Worm (Caenorhabditis elegans): ENCODE data around the gene C04C11.1.
A peak's percentile ranks its signal among the peaks of the same experiment; 100 is the strongest.

C04C11.1 gene

DNA sequence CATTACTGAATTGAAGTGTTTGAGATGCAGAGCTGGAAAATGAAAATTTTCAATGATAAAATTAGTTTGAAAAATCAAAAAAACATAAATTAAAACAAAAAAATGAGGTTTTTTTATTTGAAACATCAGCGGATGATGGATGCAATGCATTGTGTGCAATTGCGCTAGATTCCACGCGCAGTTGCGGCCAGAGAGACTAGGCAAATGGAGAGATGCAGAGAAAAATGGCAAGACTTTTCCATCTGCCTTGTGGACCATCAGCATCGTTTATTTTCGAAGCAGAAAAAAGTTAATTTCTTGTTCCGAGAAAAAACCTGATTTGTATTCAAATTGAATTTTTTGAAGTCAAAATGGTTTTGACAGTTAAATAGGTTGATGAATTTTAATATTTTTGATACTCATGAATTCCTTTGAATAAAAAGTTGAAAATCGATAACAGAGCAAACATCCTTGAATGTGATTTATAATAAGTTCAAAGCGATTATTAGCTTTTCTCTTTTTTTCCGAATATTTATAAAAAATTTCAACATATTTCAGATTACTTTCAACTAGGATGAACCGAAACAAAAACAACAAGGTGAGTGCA lies 24.5 kb upstream of the C04C11.1 start, which contains the start of the genes C31E10.5 and C31E10.6 (continued):
- peak in 1 of 2 experiments; percentile 10 for TF ChIP-seq mdl-1 (tag; optimal IDR thresholded peaks at IDR 0.05)
- no peak for TF ChIP-seq spr-1 (tag; optimal IDR thresholded peaks at IDR 0.05)
- TF ChIP-seq php-3 (GFP tag; IDR thresholded peaks at IDR 0.05): no peak
- no peak for TF ChIP-seq nhr-42 (GFP tag; IDR thresholded peaks at IDR 0.05)
- no peak for TF ChIP-seq mxl-3 (GFP tag; optimal IDR thresholded peaks at IDR 0.05)
- peak; percentile 52 for TF ChIP-seq hlh-30 (tag; optimal IDR thresholded peaks at IDR 0.05; ENCODE audit: insufficient read depth)
- TF ChIP-seq F49E8.2 (tag; optimal IDR thresholded peaks at IDR 0.05; ENCODE audit: borderline replicate concordance): no peak
- TF ChIP-seq dve-1 (tag; optimal IDR thresholded peaks at IDR 0.05; ENCODE audit: insufficient read depth): peak; percentile 39
- TF ChIP-seq hif-1 (tag; optimal IDR thresholded peaks at IDR 0.05): no peak
- no peak for TF ChIP-seq T20F7.1 (GFP tag; optimal IDR thresholded peaks at IDR 0.05)
- no peak for TF ChIP-seq arid-1 (GFP tag; conservative IDR thresholded peaks at IDR 0.05)
- peak; percentile 64 for TF ChIP-seq mep-1 (tag; optimal IDR thresholded peaks at IDR 0.05)
- no peak for TF ChIP-seq mes-2 (tag; optimal IDR thresholded peaks at IDR 0.05; ENCODE audit: poor library complexity, severe bottlenecking)

DNA sequence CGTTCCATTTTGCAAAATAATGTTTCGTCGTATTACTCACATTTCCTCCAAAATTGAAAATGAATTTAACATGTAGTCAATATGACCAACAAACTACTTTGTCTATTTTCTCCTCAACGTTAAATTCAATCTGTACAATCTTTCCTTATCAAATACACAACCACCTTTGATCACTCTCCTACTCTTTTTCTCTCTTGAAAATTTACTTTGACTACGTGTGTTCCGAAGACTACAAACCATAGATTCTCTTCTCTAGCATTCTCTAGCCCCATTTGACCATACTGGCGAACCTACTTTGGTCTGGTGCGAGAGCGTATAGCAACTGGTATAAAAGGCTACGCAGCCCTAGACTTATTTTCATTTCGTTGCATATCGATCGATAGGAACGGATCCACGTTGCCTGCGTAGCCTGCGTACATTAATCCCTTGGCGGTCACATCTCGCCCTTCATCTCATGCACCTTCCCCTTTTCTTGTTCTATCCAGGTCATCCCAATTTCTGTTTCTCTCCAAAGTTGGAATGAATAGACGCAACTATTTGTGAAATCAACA lies 20.1 kb upstream of the C04C11.1 start:
- no peak for TF ChIP-seq spr-3 (GFP tag; optimal IDR thresholded peaks at IDR 0.05)
- peak; percentile 31 for TF ChIP-seq nhr-102 (tag; optimal IDR thresholded peaks at IDR 0.05)
- no peak for TF ChIP-seq jun-1 (tag; optimal IDR thresholded peaks at IDR 0.05)
- no peak for TF ChIP-seq zfp-3 (GFP tag; conservative IDR thresholded peaks at IDR 0.05)
- TF ChIP-seq ZK546.5 (tag; optimal IDR thresholded peaks at IDR 0.05): no peak
- TF ChIP-seq ceh-32 (tag; optimal IDR thresholded peaks at IDR 0.05; ENCODE audit: poor library complexity): no peak
- TF ChIP-seq daf-8 (GFP tag; IDR thresholded peaks at IDR 0.05): no peak
- no peak for TF ChIP-seq F49E8.2 (tag; optimal IDR thresholded peaks at IDR 0.05; ENCODE audit: borderline replicate concordance)
- TF ChIP-seq zfp-2 (tag; optimal IDR thresholded peaks at IDR 0.05): no peak
- no peak for TF ChIP-seq Y75B8A.6 (GFP tag; IDR thresholded peaks at IDR 0.05)
- no peak for TF ChIP-seq lin-1 (GFP tag; IDR thresholded peaks at IDR 0.05)
- TF ChIP-seq dmd-9 (GFP tag; IDR thresholded peaks at IDR 0.05): no peak
- no peak for TF ChIP-seq nhr-237 (tag; optimal IDR thresholded peaks at IDR 0.05)
- TF ChIP-seq ceh-20 (GFP tag; IDR thresholded peaks at IDR 0.05): no peak
- peak; percentile 92 for TF ChIP-seq nhr-77 (tag; optimal IDR thresholded peaks at IDR 0.05)
- TF ChIP-seq aly-2 (tag; optimal IDR thresholded peaks at IDR 0.05): no peak
- TF ChIP-seq F10B5.3 (tag; optimal IDR thresholded peaks at IDR 0.05): no peak
- no peak for TF ChIP-seq snpc-4 (tag; optimal IDR thresholded peaks at IDR 0.05)
- peak; percentile 68 for TF ChIP-seq dve-1 (tag; optimal IDR thresholded peaks at IDR 0.05; ENCODE audit: insufficient read depth)
- TF ChIP-seq fkh-10 (GFP tag; optimal IDR thresholded peaks at IDR 0.05): no peak
- no peak for TF ChIP-seq sdz-12 (GFP tag; optimal IDR thresholded peaks at IDR 0.05)
- TF ChIP-seq lir-3 (tag; optimal IDR thresholded peaks at IDR 0.05): no peak
- no peak for TF ChIP-seq Y48G9A.11 (GFP tag; IDR thresholded peaks at IDR 0.05)
- no peak for TF ChIP-seq daf-16 (GFP tag; optimal IDR thresholded peaks at IDR 0.05)
- peak; percentile 67 for TF ChIP-seq daf-16 (tag; optimal IDR thresholded peaks at IDR 0.05)
- TF ChIP-seq egl-43 (GFP tag; IDR thresholded peaks at IDR 0.05): no peak
- no peak for TF ChIP-seq spr-1 (tag; optimal IDR thresholded peaks at IDR 0.05)
- TF ChIP-seq mes-2 (tag; optimal IDR thresholded peaks at IDR 0.05; ENCODE audit: poor library complexity, severe bottlenecking): peak; percentile 1
- no peak for TF ChIP-seq pha-4 (GFP tag; IDR thresholded peaks at IDR 0.05)
- TF ChIP-seq pha-4 (tag; optimal IDR thresholded peaks at IDR 0.05): no peak
- peak in 1 of 2 experiments; percentile 34 for TF ChIP-seq mdl-1 (tag; optimal IDR thresholded peaks at IDR 0.05)
- peak; percentile 100 for TF ChIP-seq nhr-28 (tag; optimal IDR thresholded peaks at IDR 0.05)
- TF ChIP-seq zip-11 (GFP tag; IDR thresholded peaks at IDR 0.05): no peak
- peak; percentile 13 for TF ChIP-seq pqm-1 (tag; optimal IDR thresholded peaks at IDR 0.05)
- no peak for TF ChIP-seq egl-27 (tag; optimal IDR thresholded peaks at IDR 0.05)
- TF ChIP-seq skn-1 (tag; optimal IDR thresholded peaks at IDR 0.05): no peak
- no peak for TF ChIP-seq nhr-42 (GFP tag; IDR thresholded peaks at IDR 0.05)
- no peak for TF ChIP-seq dmd-8 (GFP tag; IDR thresholded peaks at IDR 0.05)
- TF ChIP-seq tag-97 (GFP tag; IDR thresholded peaks at IDR 0.05): no peak
- TF ChIP-seq F26F4.8 (GFP tag; conservative IDR thresholded peaks at IDR 0.05): no peak
- no peak for TF ChIP-seq attf-4 (tag; optimal IDR thresholded peaks at IDR 0.05)
